Worm (Caenorhabditis elegans) whole organism, L4 larva: ENCODE data around the gene ZK622.5.

ENCODE experiments used
- T20F7.1 ChIP-seq: fragments of 200-800 bp; sonication (Bioruptor generic); optimal IDR thresholded peaks from 2 replicates; lab custom pipeline; 2018; ENCODE audit warnings: mild to moderate bottlenecking, missing genetic modification characterization, missing compliant biosample characterization
- lin-39 ChIP-seq: fragments of 150-350 bp; optimal IDR thresholded peaks from 2 replicates; lab custom pipeline; 2014; ENCODE audit warnings: missing biosample characterization, missing genetic modification reagents, missing genetic modification characterization
- nhr-11 ChIP-seq: fragments of 150-350 bp; optimal IDR thresholded peaks from 2 replicates; lab custom pipeline; 2014; ENCODE audit warnings: missing biosample characterization, missing genetic modification characterization
- unc-62 ChIP-seq, 3 experiments: fragments of 150-350 bp in 1 of 3; sonication (generic microtip); optimal IDR thresholded peaks in 2 of 3; peaks in 1 of 3; 1 replicate in 1 of 3; 2 replicates in 2 of 3; lab custom pipeline; 2014 to 2017; ENCODE audit warnings: missing biosample characterization in 3 of 3, missing genetic modification characterization in 3 of 3, missing genetic modification reagents in 3 of 3, missing genotype in 1 of 3

DNA sequence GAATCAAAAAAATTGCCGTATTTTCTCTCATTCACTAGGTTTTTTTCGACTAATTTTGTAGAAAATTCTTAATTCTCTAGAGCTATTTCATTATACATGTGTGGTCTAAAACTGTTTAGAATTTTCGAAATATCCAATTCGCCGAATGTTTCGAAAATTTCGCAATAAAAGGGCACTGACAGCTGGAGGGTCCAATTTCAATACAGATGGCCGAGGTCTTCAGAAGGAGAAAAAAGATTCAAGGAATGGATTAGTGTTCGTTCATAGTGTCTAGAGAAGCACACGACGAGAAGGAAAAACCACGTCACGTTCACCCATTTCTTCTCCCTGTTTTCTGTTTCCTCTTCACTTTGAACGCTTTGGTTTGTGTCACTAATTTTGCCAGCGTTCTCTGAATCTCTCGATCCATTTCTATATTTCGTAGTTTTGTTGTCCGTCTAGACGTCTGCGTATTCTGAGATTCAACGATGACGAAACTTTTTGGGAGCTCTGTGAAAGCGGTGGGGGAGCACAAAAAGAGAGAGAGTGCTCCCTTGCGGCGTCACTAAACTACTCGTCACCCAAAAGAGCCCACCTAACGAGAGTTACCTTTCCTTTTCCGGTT lies 36.9 kb downstream of the ZK622.5 start:
- TF ChIP-seq unc-62 (GFP tag; optimal IDR thresholded peaks at IDR 0.05 in 1 of 2; lab: Kevin White, UChicago) (no peak), unc-62 (tag; optimal IDR thresholded peaks at IDR 0.05; lab: Kevin White, UChicago) (no peak), nhr-11 (peak; percentile 58), T20F7.1 (GFP tag; lab: Kevin White, UChicago) (no peak), lin-39 (tag; lab: Kevin White, UChicago) (no peak)
